Worm (Caenorhabditis elegans): ENCODE results near the gene H06H21.8.
A peak's percentile ranks its signal among the peaks of the same experiment; 100 is the strongest.

The H06H21.8 gene

ce11 chrIV:4776501-4776900 is 44.4 kb downstream of the H06H21.8 start:
- TF ChIP-seq nfyb-1 (GFP tag; IDR thresholded peaks at IDR 0.05) (peak; percentile 76; the same call in 1 of the 2 replicates), ets-4 (GFP tag; optimal IDR thresholded peaks at IDR 0.05) (no peak)

ce11 chrIV:4776001-4776400 is 44.9 kb downstream of the H06H21.8 start, which contains the start of gene R11E3.19:
Gene R11E3.19, minus strand, starts transcription at chrIV:4776101.
- TF ChIP-seq lir-1 (GFP tag; conservative IDR thresholded peaks at IDR 0.05), result no peak
- TF ChIP-seq K12H6.12 (tag; optimal IDR thresholded peaks at IDR 0.05), result no peak
- TF ChIP-seq athp-1 (tag; optimal IDR thresholded peaks at IDR 0.05), result no peak
- TF ChIP-seq aptf-2 (GFP tag; conservative IDR thresholded peaks at IDR 0.05), result no peak
- no peak for TF ChIP-seq rec-8 (tag; optimal IDR thresholded peaks at IDR 0.05)
- TF ChIP-seq cebp-1 (GFP tag; IDR thresholded peaks at IDR 0.05), result no peak
- TF ChIP-seq cebp-1 (tag; optimal IDR thresholded peaks at IDR 0.05), result no peak
- TF ChIP-seq let-526 (GFP tag; IDR thresholded peaks at IDR 0.05), result no peak
- no peak for TF ChIP-seq tbp1 (GFP tag; optimal IDR thresholded peaks at IDR 0.05)

ce11 chrIV:4771792-4772191 is 49.1 kb downstream of the H06H21.8 start, which contains the start of gene R11E3.2:
Gene R11E3.2, plus strand, starts transcription at chrIV:4772092.
- TF ChIP-seq unc-130 (GFP tag; optimal IDR thresholded peaks at IDR 0.05) (no peak), nhr-80 (tag; optimal IDR thresholded peaks at IDR 0.05) (peak; percentile 4)

Measured in whole organism, young adult.